Fruit fly (Drosophila melanogaster) whole organism, prepupa: ENCODE results near the gene Muc14A.

Source experiments
- CG10631 ChIP-seq: fragments of 200-800 bp; sonication (Bioruptor generic); optimal IDR thresholded peaks from 2 replicates; lab custom pipeline; 2016; ENCODE audit warnings: missing biosample characterization, missing genetic modification characterization
- CG11294 ChIP-seq: fragments of 200-800 bp; sonication (Bioruptor generic); IDR thresholded peaks from 2 replicates; pipeline ENCODE4 v1.3.6; 2022; ENCODE audit warnings: missing biosample characterization, missing genetic modification characterization
- CG11762 ChIP-seq: fragments of 200-800 bp; sonication (Bioruptor generic); optimal IDR thresholded peaks from 3 replicates; lab custom pipeline; 2016; ENCODE audit warnings: missing biosample characterization, missing genetic modification characterization; ENCODE audit not compliant: insufficient read depth
- CG11902 ChIP-seq: fragments of 200-800 bp; sonication (Bioruptor generic); optimal IDR thresholded peaks from 3 replicates; lab custom pipeline; 2016; ENCODE audit warnings: missing biosample characterization, missing genetic modification characterization
- CG15336 ChIP-seq: fragments of 200-800 bp; sonication (Bioruptor generic); IDR thresholded peaks from 2 replicates; pipeline ENCODE4 v1.3.6; 2022; ENCODE audit warnings: missing biosample characterization, missing genetic modification characterization
- CG1621 ChIP-seq: fragments of 200-800 bp; sonication (Bioruptor generic); optimal IDR thresholded peaks from 3 replicates; lab custom pipeline; 2018; ENCODE audit warnings: missing biosample characterization, mild to moderate bottlenecking, missing genetic modification characterization
- CG16779 ChIP-seq: fragments of 200-800 bp; sonication (Bioruptor generic); optimal IDR thresholded peaks from 3 replicates; lab custom pipeline; 2017; ENCODE audit warnings: missing biosample characterization, mild to moderate bottlenecking, missing genetic modification characterization
- CG3032 ChIP-seq: fragments of 200-800 bp; optimal IDR thresholded peaks from 2 replicates; lab custom pipeline; 2019; ENCODE audit warnings: missing biosample characterization, mild to moderate bottlenecking, missing genetic modification characterization, moderate library complexity
- CG32006 ChIP-seq: fragments of 200-800 bp; sonication (Bioruptor generic); optimal IDR thresholded peaks from 3 replicates; lab custom pipeline; 2017; ENCODE audit warnings: missing biosample characterization, mild to moderate bottlenecking, missing genetic modification characterization
- CG34406 ChIP-seq: fragments of 200-800 bp; sonication (Bioruptor generic); optimal IDR thresholded peaks from 3 replicates; lab custom pipeline; 2016; ENCODE audit warnings: missing biosample characterization, missing genetic modification characterization
- CG4318 ChIP-seq: fragments of 200-800 bp; sonication (Bioruptor generic); optimal IDR thresholded peaks from 3 replicates; lab custom pipeline; 2017; ENCODE audit warnings: missing biosample characterization, mild to moderate bottlenecking, missing genetic modification characterization
- CG7368 ChIP-seq: fragments of 200-800 bp; sonication (Bioruptor generic); optimal IDR thresholded peaks from 3 replicates; lab custom pipeline; 2016; ENCODE audit warnings: missing biosample characterization, missing genetic modification characterization
- CG8119 ChIP-seq: fragments of 200-800 bp; sonication (Bioruptor generic); IDR thresholded peaks from 3 replicates; pipeline ENCODE4 v1.3.6; 2022; ENCODE audit warnings: missing biosample characterization, missing genetic modification characterization
- CG8319 ChIP-seq: fragments of 200-800 bp; sonication (Bioruptor generic); optimal IDR thresholded peaks from 3 replicates; lab custom pipeline; 2016; ENCODE audit warnings: missing biosample characterization, missing genetic modification characterization
- CG8632 ChIP-seq: fragments of 200-800 bp; sonication (Bioruptor generic); optimal IDR thresholded peaks from 3 replicates; lab custom pipeline; 2016; ENCODE audit warnings: missing biosample characterization, missing genetic modification characterization
- CG9139 ChIP-seq: fragments of 200-800 bp; sonication (Bioruptor generic); optimal IDR thresholded peaks from 3 replicates; lab custom pipeline; 2017; ENCODE audit warnings: missing biosample characterization, mild to moderate bottlenecking, missing genetic modification characterization
- Eip75B ChIP-seq: fragments of 200-800 bp; sonication (Bioruptor generic); optimal IDR thresholded peaks from 3 replicates; lab custom pipeline; 2016; ENCODE audit warnings: missing biosample characterization, missing genetic modification characterization
- Eip78C ChIP-seq: fragments of 200-800 bp; sonication (Bioruptor generic); peaks from one replicate; lab custom pipeline; 2016; ENCODE audit warnings: missing biosample characterization, missing genetic modification characterization
- Ets96B ChIP-seq: fragments of 200-800 bp; optimal IDR thresholded peaks from 2 replicates; lab custom pipeline; 2019; ENCODE audit warnings: missing biosample characterization, mild to moderate bottlenecking, missing genetic modification characterization, moderate library complexity
- Gug ChIP-seq: fragments of 200-800 bp; sonication (Bioruptor generic); IDR thresholded peaks from 2 replicates; pipeline ENCODE4 v1.3.6; 2022; ENCODE audit warnings: missing biosample characterization, missing genetic modification characterization
- Hr39 ChIP-seq: fragments of 200-800 bp; sonication (Bioruptor generic); optimal IDR thresholded peaks from 2 replicates; lab custom pipeline; 2016; ENCODE audit warnings: missing biosample characterization, missing genetic modification characterization
- Hr4 ChIP-seq: fragments of 200-800 bp; sonication (Bioruptor generic); optimal IDR thresholded peaks from 3 replicates; lab custom pipeline; 2016; ENCODE audit warnings: missing biosample characterization, missing genetic modification characterization
- Lpt ChIP-seq: fragments of 200-800 bp; sonication (Bioruptor generic); optimal IDR thresholded peaks from 3 replicates; lab custom pipeline; 2016; ENCODE audit warnings: missing biosample characterization, missing genetic modification characterization
- OdsH ChIP-seq: fragments of 200-800 bp; sonication (Bioruptor generic); optimal IDR thresholded peaks from 3 replicates; lab custom pipeline; 2016; ENCODE audit warnings: missing biosample characterization, missing genetic modification characterization
- Sox102F ChIP-seq: fragments of 200-800 bp; sonication (Bioruptor generic); optimal IDR thresholded peaks from 2 replicates; lab custom pipeline; 2016; ENCODE audit warnings: missing biosample characterization, mild to moderate bottlenecking, missing genetic modification characterization
- Sox15 ChIP-seq: fragments of 200-800 bp; sonication (Bioruptor generic); optimal IDR thresholded peaks from 3 replicates; lab custom pipeline; 2016; ENCODE audit warnings: missing biosample characterization, missing genetic modification characterization
- cyc ChIP-seq: fragments of 200-800 bp; sonication (Bioruptor generic); optimal IDR thresholded peaks from 3 replicates; lab custom pipeline; 2016; ENCODE audit warnings: missing biosample characterization, missing genetic modification characterization
- esn ChIP-seq: fragments of 200-800 bp; sonication (Bioruptor generic); optimal IDR thresholded peaks from 2 replicates; lab custom pipeline; 2016; ENCODE audit warnings: missing biosample characterization, mild to moderate bottlenecking, missing genetic modification characterization, moderate library complexity
- fd59A ChIP-seq: fragments of 200-800 bp; sonication (Bioruptor generic); optimal IDR thresholded peaks from 2 replicates; lab custom pipeline; 2017; ENCODE audit warnings: missing biosample characterization, mild to moderate bottlenecking, missing genetic modification characterization, missing genetic modification reagents
- fd85E ChIP-seq: fragments of 200-800 bp; sonication (Bioruptor generic); optimal IDR thresholded peaks from 3 replicates; lab custom pipeline; 2016; ENCODE audit warnings: missing biosample characterization, missing genetic modification characterization
- fkh ChIP-seq: fragments of 200-800 bp; sonication (Bioruptor generic); optimal IDR thresholded peaks from 3 replicates; lab custom pipeline; 2017; ENCODE audit warnings: missing biosample characterization, mild to moderate bottlenecking, missing genetic modification characterization, moderate library complexity
- net ChIP-seq: fragments of 200-800 bp; sonication (Bioruptor generic); optimal IDR thresholded peaks from 3 replicates; lab custom pipeline; 2016; ENCODE audit warnings: missing biosample characterization, missing genetic modification characterization
- pdm3 ChIP-seq: fragments of 200-800 bp; sonication (Bioruptor generic); optimal IDR thresholded peaks from 3 replicates; lab custom pipeline; 2016; ENCODE audit warnings: missing biosample characterization, missing genetic modification characterization
- salr ChIP-seq, 2 experiments: fragments of 200-800 bp; sonication (Bioruptor generic); optimal IDR thresholded peaks; 3 replicates each; lab custom pipeline; 2016 to 2018; ENCODE audit warnings: missing biosample characterization in 2 of 2, missing genetic modification characterization in 2 of 2, mild to moderate bottlenecking in 1 of 2
- ss ChIP-seq, 2 experiments: fragments of 200-800 bp; sonication (Bioruptor generic); optimal IDR thresholded peaks; 2 replicates in 1 of 2; 3 replicates in 1 of 2; lab custom pipeline; 2017 to 2018; ENCODE audit warnings: mild to moderate bottlenecking in 2 of 2, missing biosample characterization in 2 of 2, missing genetic modification characterization in 2 of 2, moderate library complexity in 1 of 2
- svp ChIP-seq: fragments of 200-800 bp; sonication (Bioruptor generic); peaks from one replicate; lab custom pipeline; 2016; ENCODE audit warnings: missing biosample characterization, missing genetic modification characterization

The Muc14A gene

dm6 chrX:15974125-15974524 lies 34.8 kb upstream of the Muc14A start, which contains the start of gene Or13a:
Gene Or13a (plus strand): TSS chrX:15974425.
- TF ChIP-seq CG11902 (GFP tag; lab: Kevin White, UChicago) (no peak), fd85E (GFP tag; lab: Kevin White, UChicago) (no peak), Gug (GFP tag; lab: Robert Waterston, UW) (no peak), CG1621 (no peak), Hr39 (GFP tag; lab: Kevin White, UChicago) (no peak), net (no peak), cyc (GFP tag; lab: Kevin White, UChicago) (no peak), ss (GFP tag; optimal IDR thresholded peaks at IDR 0.05; lab: Kevin White, UChicago) (no peak), CG8319 (GFP tag; lab: Kevin White, UChicago) (no peak), CG8632 (GFP tag; lab: Kevin White, UChicago) (no peak), CG16779 (tag; lab: Kevin White, UChicago) (no peak), Ets96B (no peak)
- TF ChIP-seq, all 60 proteins: peak for 0

- TF ChIP-seq Lpt (GFP tag; lab: Kevin White, UChicago) (no peak), Sox102F (GFP tag; lab: Kevin White, UChicago) (no peak), fkh (GFP tag; lab: Kevin White, UChicago) (no peak), CG34406 (no peak), CG8119 (GFP tag; lab: Robert Waterston, UW) (no peak), CG8319 (GFP tag; lab: Kevin White, UChicago) (no peak), CG15336 (GFP tag; lab: Robert Waterston, UW) (no peak), CG11294 (no peak), Gug (GFP tag; lab: Robert Waterston, UW) (no peak), ss (GFP tag; optimal IDR thresholded peaks at IDR 0.05; lab: Kevin White, UChicago) (no peak), OdsH (GFP tag; lab: Kevin White, UChicago) (no peak), CG4318 (GFP tag; lab: Kevin White, UChicago) (no peak), CG10631 (GFP tag; lab: Kevin White, UChicago) (no peak), salr (GFP tag; optimal IDR thresholded peaks at IDR 0.05; lab: Kevin White, UChicago) (no peak), Eip75B (GFP tag; lab: Kevin White, UChicago) (no peak), CG16779 (tag; lab: Kevin White, UChicago) (no peak), CG7368 (GFP tag; lab: Kevin White, UChicago) (no peak)
Observed at dm6 chrX:15976568-15976967, 32.3 kb upstream of the Muc14A start, which contains the start of gene CG42766. Gene CG42766 (plus strand): TSS chrX:15976868.

- TF ChIP-seq CG32006 (GFP tag; lab: Kevin White, UChicago), result no peak
- no peak for TF ChIP-seq Hr4 (GFP tag; lab: Kevin White, UChicago)
- no peak for TF ChIP-seq fd59A (GFP tag; lab: Kevin White, UChicago)
- no peak for TF ChIP-seq pdm3 (GFP tag; lab: Kevin White, UChicago)
Observed at dm6 chrX:15982844-15983243, 26.1 kb upstream of the Muc14A start, which contains the start of gene Cep164. Gene Cep164 (minus strand): TSS chrX:15982944.

- TF ChIP-seq Eip78C (GFP tag; lab: Kevin White, UChicago) (peak; percentile 46), svp (GFP tag; lab: Kevin White, UChicago) (peak; percentile 66), Gug (GFP tag; lab: Robert Waterston, UW) (no peak), CG3032 (tag; lab: Kevin White, UChicago) (peak; percentile 7), CG10631 (GFP tag; lab: Kevin White, UChicago) (peak; percentile 17), net (no peak), CG11762 (no peak), esn (GFP tag; lab: Kevin White, UChicago) (peak; percentile 17), cyc (GFP tag; lab: Kevin White, UChicago) (peak; percentile 7), Sox15 (GFP tag; lab: Kevin White, UChicago) (no peak), CG9139 (no peak)
- TF ChIP-seq, all 60 proteins: peak for 6
Observed at dm6 chrX:15983501-15983900, 25.4 kb upstream of the Muc14A start, which contains the start of gene Slc25A46a. Gene Slc25A46a (plus strand): TSS chrX:15983772.
